Fruit fly (Drosophila melanogaster) whole organism, embryonic: ENCODE results near the gene CG15414.

Experiments used
- Atf6 ChIP-seq: fragments of 200-800 bp; sonication (Bioruptor generic); IDR thresholded peaks from 2 replicates; pipeline ENCODE4 v1.3.6; 2022; ENCODE audit warnings: missing biosample characterization, missing genetic modification characterization
- CG10274 ChIP-seq: fragments of 200-800 bp; sonication (Bioruptor generic); optimal IDR thresholded peaks from 3 replicates; lab custom pipeline; 2017; ENCODE audit warnings: missing biosample characterization, mild to moderate bottlenecking, missing genetic modification characterization
- CG10543 ChIP-seq: fragments of 200-800 bp; sonication (Bioruptor generic); optimal IDR thresholded peaks from 3 replicates; lab custom pipeline; 2017; ENCODE audit warnings: missing biosample characterization, mild to moderate bottlenecking, missing genetic modification characterization, moderate library complexity
- CG13287 ChIP-seq: fragments of 200-800 bp; sonication (Bioruptor generic); IDR thresholded peaks from 2 replicates; pipeline ENCODE4 v1.3.6; 2022; ENCODE audit warnings: missing biosample characterization, missing genetic modification characterization; ENCODE audit not compliant: partially characterized antibody
- CG13894 ChIP-seq: fragments of 200-800 bp; sonication (Bioruptor generic); optimal IDR thresholded peaks from 3 replicates; lab custom pipeline; 2018; ENCODE audit warnings: missing biosample characterization, mild to moderate bottlenecking, missing genetic modification characterization, moderate library complexity
- CG15601 ChIP-seq: fragments of 200-800 bp; sonication (Bioruptor generic); optimal IDR thresholded peaks from 3 replicates; lab custom pipeline; 2019; ENCODE audit warnings: missing biosample characterization, mild to moderate bottlenecking, missing genetic modification characterization, moderate library complexity
- CG16779 ChIP-seq: fragments of 200-800 bp; sonication (Bioruptor generic); IDR thresholded peaks from 2 replicates; pipeline ENCODE4 v1.3.6; 2022; ENCODE audit warnings: missing biosample characterization, missing genetic modification characterization
- CG16813 ChIP-seq: fragments of 200-800 bp; sonication (Bioruptor generic); IDR thresholded peaks from 3 replicates; pipeline ENCODE4 v1.3.6; 2022; ENCODE audit warnings: missing biosample characterization, missing genetic modification characterization; ENCODE audit not compliant: partially characterized antibody
- CG17328 ChIP-seq: fragments of 200-800 bp; sonication (Bioruptor generic); IDR thresholded peaks from 2 replicates; pipeline ENCODE4 v1.3.6; 2022; ENCODE audit warnings: missing biosample characterization, missing genetic modification characterization
- CG17829 ChIP-seq: fragments of 200-800 bp; optimal IDR thresholded peaks from 2 replicates; lab custom pipeline; 2019; ENCODE audit warnings: missing biosample characterization, mild to moderate bottlenecking, missing genetic modification characterization, moderate library complexity
- CG18599 ChIP-seq: fragments of 200-800 bp; sonication (Bioruptor generic); optimal IDR thresholded peaks from 3 replicates; lab custom pipeline; 2017; ENCODE audit warnings: missing biosample characterization, missing genetic modification characterization, mild to moderate bottlenecking, moderate library complexity, missing genetic modification reagents
- CG2116 ChIP-seq: fragments of 200-800 bp; sonication (Bioruptor generic); optimal IDR thresholded peaks from 3 replicates; lab custom pipeline; 2018; ENCODE audit warnings: missing biosample characterization, mild to moderate bottlenecking, missing genetic modification characterization
- CG2202 ChIP-seq: fragments of 200-800 bp; sonication (Bioruptor generic); optimal IDR thresholded peaks from 2 replicates; lab custom pipeline; 2018; ENCODE audit warnings: missing biosample characterization, mild to moderate bottlenecking, missing genetic modification characterization
- CG2712 ChIP-seq: fragments of 200-800 bp; optimal IDR thresholded peaks from 3 replicates; lab custom pipeline; 2019; ENCODE audit warnings: missing biosample characterization, mild to moderate bottlenecking, missing genetic modification characterization, moderate library complexity
- CG30020 ChIP-seq: fragments of 200-800 bp; optimal IDR thresholded peaks from 2 replicates; lab custom pipeline; 2019; ENCODE audit warnings: missing biosample characterization, mild to moderate bottlenecking, missing genetic modification characterization, moderate library complexity
- CG30403 ChIP-seq: fragments of 200-800 bp; sonication (Bioruptor generic); optimal IDR thresholded peaks from 3 replicates; lab custom pipeline; 2016; ENCODE audit warnings: missing biosample characterization, missing genetic modification characterization
- CG33557 ChIP-seq: fragments of 200-800 bp; sonication (Bioruptor generic); optimal IDR thresholded peaks from 2 replicates; lab custom pipeline; 2019; ENCODE audit warnings: missing biosample characterization, mild to moderate bottlenecking, missing genetic modification characterization, moderate library complexity
- CG34422 ChIP-seq: fragments of 200-800 bp; sonication (Bioruptor generic); IDR thresholded peaks from 3 replicates; pipeline ENCODE4 v1.3.6; 2022; ENCODE audit warnings: missing biosample characterization, missing genetic modification characterization
- CG4282 ChIP-seq: fragments of 200-800 bp; sonication (Bioruptor generic); optimal IDR thresholded peaks from 2 replicates; lab custom pipeline; 2016; ENCODE audit warnings: missing biosample characterization, missing genetic modification characterization
- CG6254 ChIP-seq: fragments of 200-800 bp; sonication (Bioruptor generic); optimal IDR thresholded peaks from 3 replicates; lab custom pipeline; 2017; ENCODE audit warnings: mild to moderate bottlenecking, missing biosample characterization, missing genetic modification reagents, missing genetic modification characterization
- CG7987 ChIP-seq: fragments of 200-800 bp; sonication (Bioruptor generic); optimal IDR thresholded peaks from 2 replicates; lab custom pipeline; 2018; ENCODE audit warnings: missing biosample characterization, mild to moderate bottlenecking, missing genetic modification characterization, moderate library complexity
- Hmr ChIP-seq: fragments of 200-800 bp; sonication (Bioruptor generic); optimal IDR thresholded peaks from 3 replicates; lab custom pipeline; 2017; ENCODE audit warnings: mild to moderate bottlenecking, missing biosample characterization, missing genetic modification reagents, missing genetic modification characterization
- Med ChIP-seq: fragments of 200-800 bp; sonication (Bioruptor generic); peaks from one replicate; lab custom pipeline; 2016; ENCODE audit warnings: missing biosample characterization, missing genetic modification characterization, mild to moderate bottlenecking, inconsistent platforms, moderate library complexity
- NFAT ChIP-seq: fragments of 200-800 bp; sonication (Bioruptor generic); IDR thresholded peaks from 2 replicates; pipeline ENCODE4 v1.3.6; 2022; ENCODE audit warnings: missing biosample characterization, missing genetic modification characterization
- amos ChIP-seq: fragments of 200-800 bp; sonication (Bioruptor generic); IDR thresholded peaks from 2 replicates; pipeline ENCODE4 v1.3.6; 2022; ENCODE audit warnings: missing biosample characterization, missing genetic modification characterization; ENCODE audit not compliant: partially characterized antibody
- cg ChIP-seq: fragments of 200-800 bp; sonication (Bioruptor generic); optimal IDR thresholded peaks from 3 replicates; lab custom pipeline; 2019; ENCODE audit warnings: missing biosample characterization, mild to moderate bottlenecking, missing genetic modification characterization, moderate library complexity
- chinmo ChIP-seq: fragments of 200-800 bp; sonication (Bioruptor generic); IDR thresholded peaks from 4 replicates; pipeline ENCODE4 v1.3.6; 2022; ENCODE audit warnings: missing biosample characterization, missing genetic modification characterization; ENCODE audit not compliant: partially characterized antibody
- crol ChIP-seq: fragments of 200-800 bp; sonication (Bioruptor generic); IDR thresholded peaks from 2 replicates; pipeline ENCODE4 v1.3.6; 2022; ENCODE audit warnings: missing biosample characterization, missing genetic modification characterization
- cwo ChIP-seq: fragments of 200-800 bp; sonication (Bioruptor generic); optimal IDR thresholded peaks from 3 replicates; lab custom pipeline; 2017; ENCODE audit warnings: missing biosample characterization, missing genetic modification characterization, mild to moderate bottlenecking, moderate library complexity, missing genetic modification reagents
- hbn ChIP-seq: fragments of 200-800 bp; sonication (Bioruptor generic); IDR thresholded peaks from 2 replicates; pipeline ENCODE4 v1.3.6; 2022; ENCODE audit warnings: missing biosample characterization, missing genetic modification characterization; ENCODE audit not compliant: partially characterized antibody
- kah ChIP-seq: fragments of 200-800 bp; sonication (Bioruptor generic); optimal IDR thresholded peaks from 2 replicates; lab custom pipeline; 2018; ENCODE audit warnings: missing biosample characterization, mild to moderate bottlenecking, missing genetic modification characterization
- lbe ChIP-seq: fragments of 200-800 bp; sonication (Bioruptor generic); optimal IDR thresholded peaks from 2 replicates; lab custom pipeline; 2016; ENCODE audit warnings: missing biosample characterization, mild to moderate bottlenecking, missing genetic modification characterization
- lilli ChIP-seq: fragments of 200-800 bp; sonication (Bioruptor generic); optimal IDR thresholded peaks from 3 replicates; lab custom pipeline; 2016; ENCODE audit warnings: missing biosample characterization, missing genetic modification characterization
- mirr ChIP-seq: fragments of 200-800 bp; sonication (Bioruptor generic); optimal IDR thresholded peaks from 3 replicates; lab custom pipeline; 2018; ENCODE audit warnings: missing biosample characterization, mild to moderate bottlenecking, missing genetic modification characterization
- org-1 ChIP-seq: fragments of 200-800 bp; sonication (Bioruptor generic); optimal IDR thresholded peaks from 2 replicates; lab custom pipeline; 2017; ENCODE audit warnings: missing biosample characterization, missing genetic modification characterization
- prd ChIP-seq, 3 experiments: fragments of >200 bp in 2 of 3; fragments of 200-800 bp in 1 of 3; sonication (Bioruptor generic) in 1 of 3; optimal IDR thresholded peaks in 2 of 3; IDR thresholded peaks in 1 of 3; 2 replicates in 2 of 3; 3 replicates in 1 of 3; pipeline versions ENCODE4 v1.3.6 to Lab custom; 2017 to 2022; ENCODE audit warnings: missing biosample characterization in 1 of 3, missing genetic modification characterization in 1 of 3
- sd ChIP-seq: fragments of 200-800 bp; sonication (Bioruptor generic); optimal IDR thresholded peaks from 3 replicates; lab custom pipeline; 2018; ENCODE audit warnings: missing biosample characterization, mild to moderate bottlenecking, missing genetic modification characterization, moderate library complexity
- sens ChIP-seq: fragments of 200-800 bp; sonication (Bioruptor generic); peaks from one replicate; lab custom pipeline; 2016; ENCODE audit warnings: missing biosample characterization, missing genetic modification characterization
- seq ChIP-seq: fragments of 200-800 bp; sonication (Bioruptor generic); IDR thresholded peaks from 2 replicates; pipeline ENCODE4 v1.3.6; 2022; ENCODE audit warnings: missing biosample characterization, missing genetic modification characterization
- sim ChIP-seq: fragments of 200-800 bp; sonication (Bioruptor generic); IDR thresholded peaks from 2 replicates; pipeline ENCODE4 v1.3.6; 2022; ENCODE audit warnings: missing biosample characterization, missing genetic modification characterization
- sima ChIP-seq: fragments of 200-800 bp; sonication (Bioruptor generic); optimal IDR thresholded peaks from 2 replicates; lab custom pipeline; 2016; ENCODE audit warnings: missing biosample characterization, missing genetic modification characterization
- tio ChIP-seq: fragments of 200-800 bp; sonication (Bioruptor generic); optimal IDR thresholded peaks from 2 replicates; lab custom pipeline; 2017; ENCODE audit warnings: missing biosample characterization, missing genetic modification characterization, inconsistent platforms
- tna ChIP-seq: fragments of 200-800 bp; sonication (Bioruptor generic); IDR thresholded peaks from 2 replicates; pipeline ENCODE4 v1.3.6; 2022; ENCODE audit warnings: missing biosample characterization, missing genetic modification characterization; ENCODE audit not compliant: partially characterized antibody
- vvl ChIP-seq: fragments of 200-800 bp; sonication (Bioruptor generic); IDR thresholded peaks from 2 replicates; pipeline ENCODE4 v1.3.6; 2022; ENCODE audit warnings: missing biosample characterization, missing genetic modification characterization
- wdn ChIP-seq: fragments of 200-800 bp; sonication (Bioruptor generic); IDR thresholded peaks from 2 replicates; pipeline ENCODE4 v1.3.6; 2022; ENCODE audit warnings: missing biosample characterization, missing genetic modification characterization
- z ChIP-seq: fragments of 200-800 bp; sonication (Bioruptor generic); IDR thresholded peaks from 3 replicates; pipeline ENCODE4 v1.3.6; 2022; ENCODE audit warnings: missing biosample characterization, missing genetic modification characterization

The CG15414 gene

DNA sequence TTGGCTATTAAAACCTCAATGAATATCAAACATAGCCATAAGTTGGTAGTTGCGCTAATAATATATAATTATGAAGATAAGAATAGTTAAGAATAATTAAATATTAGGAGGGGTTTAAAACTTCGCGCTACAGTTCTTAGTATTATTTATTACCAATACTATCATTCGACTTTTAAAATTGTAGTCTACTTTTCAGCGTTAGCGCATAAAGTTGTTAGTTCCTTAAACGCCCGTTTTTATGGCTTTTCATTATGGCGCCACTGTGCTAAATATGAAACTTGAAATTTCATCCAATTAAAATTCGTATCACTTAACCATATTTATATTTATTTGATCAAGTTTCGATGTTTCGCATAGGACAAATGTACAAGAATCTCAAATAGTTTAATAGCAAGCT lies 10.4 kb downstream of the CG15414 start (continued):
- TF ChIP-seq prd (optimal IDR thresholded peaks at IDR 0.05; lab: Kevin White, UChicago), result no peak
- TF ChIP-seq prd (GFP tag; IDR thresholded peaks at IDR 0.05; lab: Robert Waterston, UW), result no peak
- TF ChIP-seq Hmr (GFP tag; lab: Kevin White, UChicago), result no peak
- TF ChIP-seq CG10274 (GFP tag; lab: Kevin White, UChicago), result no peak
- TF ChIP-seq chinmo (GFP tag; lab: Robert Waterston, UW), result peak; percentile 14; the same call in 1 of the 4 replicates
- TF ChIP-seq tio (GFP tag; lab: Kevin White, UChicago), result no peak
- TF ChIP-seq CG33557 (GFP tag; lab: Kevin White, UChicago), result no peak
- peak; percentile 1 for TF ChIP-seq CG17829 (tag; lab: Kevin White, UChicago)
- TF ChIP-seq sim (GFP tag; lab: Robert Waterston, UW), result no peak
- TF ChIP-seq vvl (GFP tag; lab: Robert Waterston, UW), result 0 out of 2 replicates have a peak, but pooled peaks have one; percentile 11
- peak; percentile 28 for TF ChIP-seq CG2712 (tag; lab: Kevin White, UChicago)
- no peak for TF ChIP-seq wdn (GFP tag; lab: Robert Waterston, UW)
- TF ChIP-seq CG2202 (tag; lab: Kevin White, UChicago), result peak; percentile 12

DNA sequence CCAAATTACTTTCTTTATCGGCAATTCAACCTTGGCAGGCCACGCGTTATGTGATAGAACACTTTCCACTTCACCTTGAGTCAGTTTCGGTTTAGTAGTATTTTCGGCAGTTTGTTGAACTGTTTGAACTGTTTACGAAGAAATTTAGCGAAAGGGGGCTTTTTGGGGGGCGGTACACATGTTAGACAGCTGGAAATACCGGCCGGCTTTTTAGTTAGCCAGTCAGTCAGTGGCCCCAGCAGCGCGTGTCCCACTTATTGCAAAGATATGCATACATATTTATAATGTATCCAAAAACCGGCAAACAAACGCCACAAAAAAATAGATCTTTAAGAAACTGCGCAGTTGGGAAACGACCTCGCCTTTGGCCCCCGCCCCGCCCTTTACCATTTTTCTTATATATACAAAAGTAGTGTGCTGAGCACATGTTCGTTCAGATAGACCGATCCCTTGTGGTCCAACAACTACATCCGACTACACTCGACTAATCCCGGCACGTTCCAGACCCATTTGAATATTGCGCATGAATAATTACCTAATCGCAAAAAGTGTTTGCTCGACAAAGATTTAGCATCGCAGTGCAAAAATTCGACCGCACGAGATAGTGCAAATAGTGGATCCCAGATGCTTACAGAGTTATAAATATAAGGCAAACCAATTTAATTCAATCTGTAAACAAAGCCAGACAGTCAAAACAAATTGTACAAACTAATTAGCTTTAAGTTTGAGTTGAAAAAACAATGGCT lies 11.0 kb downstream of the CG15414 start:
- TF ChIP-seq CG30403 (GFP tag; lab: Kevin White, UChicago) (no peak), crol (GFP tag; lab: Robert Waterston, UW) (peak; percentile 66; the same call in 1 of the 2 replicates), tna (GFP tag; lab: Robert Waterston, UW) (0 out of 2 replicates have a peak, but pooled peaks have one; percentile 31), CG13287 (GFP tag; lab: Robert Waterston, UW) (peak; percentile 18; the same call in 1 of the 2 replicates), z (GFP tag; lab: Robert Waterston, UW) (no peak), CG10543 (peak; percentile 59), Med (peak; percentile 61), cg (GFP tag; lab: Kevin White, UChicago) (no peak), CG7987 (peak; percentile 22), CG17328 (GFP tag; lab: Robert Waterston, UW) (no peak), lilli (GFP tag; lab: Kevin White, UChicago) (no peak), cwo (GFP tag; lab: Kevin White, UChicago) (peak; percentile 96), seq (GFP tag; lab: Robert Waterston, UW) (no peak), sens (peak; percentile 67), Atf6 (peak; percentile 58), org-1 (GFP tag; lab: Kevin White, UChicago) (no peak), kah (peak; percentile 69), NFAT (GFP tag; lab: Robert Waterston, UW) (0 out of 2 replicates have a peak, but pooled peaks have one; percentile 14), CG15601 (tag; lab: Kevin White, UChicago) (no peak), CG6254 (GFP tag; lab: Kevin White, UChicago) (no peak), CG4282 (GFP tag; lab: Kevin White, UChicago) (no peak), sd (peak; percentile 56), amos (GFP tag; lab: Robert Waterston, UW) (0 out of 2 replicates have a peak, but pooled peaks have one; percentile 20), CG18599 (GFP tag; lab: Kevin White, UChicago) (peak; percentile 27), CG2116 (GFP tag; lab: Kevin White, UChicago) (peak; percentile 4), CG13894 (tag; lab: Kevin White, UChicago) (peak; percentile 65), CG34422 (GFP tag; lab: Robert Waterston, UW) (peak; percentile 69; the same call in 1 of the 3 replicates), lbe (GFP tag; lab: Kevin White, UChicago) (peak; percentile 19), CG30020 (no peak), mirr (peak; percentile 18), CG16779 (GFP tag; lab: Robert Waterston, UW) (0 out of 2 replicates have a peak, but pooled peaks have one; percentile 3), CG16813 (GFP tag; lab: Robert Waterston, UW) (0 out of 3 replicates have a peak, but pooled peaks have one; percentile 14), hbn (GFP tag; lab: Robert Waterston, UW) (no peak), sima (GFP tag; lab: Kevin White, UChicago) (no peak), CG33557 (GFP tag; lab: Kevin White, UChicago) (no peak)
